Fruit fly (Drosophila melanogaster) whole organism, adult: ENCODE data around the gene CG8851.

Experiments
- CG11617 ChIP-seq: fragments of 200-800 bp; sonication (Bioruptor generic); optimal IDR thresholded peaks from 2 replicates; lab custom pipeline; 2017; ENCODE audit warnings: mild to moderate bottlenecking, missing biosample characterization, missing genetic modification reagents, missing genetic modification characterization
- CG12768 ChIP-seq: fragments of 200-800 bp; sonication (Bioruptor generic); optimal IDR thresholded peaks from 2 replicates; lab custom pipeline; 2017; ENCODE audit warnings: missing biosample characterization, missing genetic modification characterization, mild to moderate bottlenecking, moderate library complexity, missing genetic modification reagents
- CG14711 ChIP-seq: fragments of 200-800 bp; sonication (Bioruptor generic); optimal IDR thresholded peaks from 2 replicates; lab custom pipeline; 2018; ENCODE audit warnings: missing biosample characterization, mild to moderate bottlenecking, missing genetic modification characterization, moderate library complexity
- CG1620 ChIP-seq: fragments of 200-800 bp; sonication (Bioruptor generic); optimal IDR thresholded peaks from 2 replicates; lab custom pipeline; 2016; ENCODE audit warnings: missing biosample characterization, missing genetic modification characterization
- CG33017 ChIP-seq: fragments of 200-800 bp; sonication (Bioruptor generic); optimal IDR thresholded peaks from 2 replicates; lab custom pipeline; 2018; ENCODE audit warnings: missing biosample characterization, mild to moderate bottlenecking, missing genetic modification characterization, moderate library complexity
- CG5204 ChIP-seq: fragments of 200-800 bp; sonication (Bioruptor generic); optimal IDR thresholded peaks from 2 replicates; lab custom pipeline; 2016; ENCODE audit warnings: missing biosample characterization, missing genetic modification characterization
- CG7045 ChIP-seq: fragments of 200-800 bp; sonication (Bioruptor generic); optimal IDR thresholded peaks from 2 replicates; lab custom pipeline; 2017; ENCODE audit warnings: missing biosample characterization, mild to moderate bottlenecking, missing genetic modification characterization
- CG7101 ChIP-seq: fragments of 200-800 bp; sonication (Bioruptor generic); optimal IDR thresholded peaks from 2 replicates; lab custom pipeline; 2018; ENCODE audit warnings: missing biosample characterization, mild to moderate bottlenecking, missing genetic modification characterization, moderate library complexity
- Clk ChIP-seq: fragments of 200-800 bp; sonication (Bioruptor generic); optimal IDR thresholded peaks from 2 replicates; lab custom pipeline; 2017; ENCODE audit warnings: missing biosample characterization, missing genetic modification characterization
- Crg-1 ChIP-seq: fragments of 200-800 bp; sonication (Bioruptor generic); optimal IDR thresholded peaks from 2 replicates; lab custom pipeline; 2016; ENCODE audit warnings: missing biosample characterization, missing genetic modification characterization
- Hr96 ChIP-seq: fragments of 200-800 bp; sonication (Bioruptor generic); optimal IDR thresholded peaks from 2 replicates; lab custom pipeline; 2016; ENCODE audit warnings: missing biosample characterization, missing genetic modification characterization
- Mnt ChIP-seq: fragments of 200-800 bp; sonication (Bioruptor generic); optimal IDR thresholded peaks from 2 replicates; lab custom pipeline; 2016; ENCODE audit warnings: missing biosample characterization, mild to moderate bottlenecking, missing genetic modification characterization
- bab1 ChIP-seq: fragments of 200-800 bp; sonication (Bioruptor generic); optimal IDR thresholded peaks from 3 replicates; lab custom pipeline; 2019; ENCODE audit warnings: missing biosample characterization, mild to moderate bottlenecking, missing genetic modification characterization, moderate library complexity
- cic ChIP-seq: fragments of 200-800 bp; sonication (Bioruptor generic); optimal IDR thresholded peaks from 2 replicates; lab custom pipeline; 2017; ENCODE audit warnings: missing biosample characterization, mild to moderate bottlenecking, missing genetic modification characterization, moderate library complexity
- cnc ChIP-seq, 2 experiments: fragments of >200 bp; optimal IDR thresholded peaks; 2 replicates each; lab custom pipeline; 2017
- kay ChIP-seq: fragments of 200-800 bp; sonication (Bioruptor generic); peaks from one replicate; lab custom pipeline; 2016; ENCODE audit warnings: missing biosample characterization, missing genetic modification characterization, borderline replicate concordance
- ovo ChIP-seq: fragments of 200-800 bp; sonication (Bioruptor generic); optimal IDR thresholded peaks from 2 replicates; lab custom pipeline; 2016; ENCODE audit warnings: missing biosample characterization, missing genetic modification characterization
- pad ChIP-seq: fragments of 200-800 bp; sonication (Bioruptor generic); optimal IDR thresholded peaks from 3 replicates; lab custom pipeline; 2017; ENCODE audit warnings: missing biosample characterization, missing genetic modification characterization, mild to moderate bottlenecking, moderate library complexity, missing genetic modification reagents
- tj ChIP-seq: fragments of 200-800 bp; sonication (Bioruptor generic); optimal IDR thresholded peaks from 3 replicates; lab custom pipeline; 2017; ENCODE audit warnings: missing biosample characterization, mild to moderate bottlenecking, missing genetic modification characterization, moderate library complexity
- toe ChIP-seq: fragments of 200-800 bp; sonication (Bioruptor generic); optimal IDR thresholded peaks from 2 replicates; lab custom pipeline; 2016; ENCODE audit warnings: missing biosample characterization, missing genetic modification characterization

CG8851 gene

DNA sequence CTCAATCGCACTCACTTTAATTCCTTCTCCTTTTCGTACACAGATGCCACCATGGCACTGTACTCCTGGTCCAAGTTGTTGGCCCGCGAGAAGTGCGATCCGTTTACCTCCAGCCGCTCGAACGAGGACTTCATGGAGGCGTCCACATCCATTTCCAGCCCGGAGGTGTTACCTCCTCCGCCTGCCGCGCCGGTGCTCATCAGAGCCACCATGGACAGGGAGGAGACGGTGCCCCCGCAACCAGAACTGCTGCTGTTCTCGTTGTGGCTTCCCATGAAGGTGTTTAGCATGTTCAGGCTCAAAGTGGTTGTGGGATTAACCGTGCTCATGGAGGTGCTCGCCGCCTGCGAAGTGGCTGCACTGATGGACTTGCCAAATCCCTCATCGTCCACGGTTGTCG is 24.0 kb upstream of the CG8851 start:
- TF ChIP-seq CG1620 (GFP tag; lab: Kevin White, UChicago): no peak
- no peak for TF ChIP-seq CG11617
- TF ChIP-seq CG14711: no peak
- TF ChIP-seq ovo (GFP tag; lab: Kevin White, UChicago): no peak
- no peak for TF ChIP-seq bab1 (GFP tag; lab: Kevin White, UChicago)
- no peak for TF ChIP-seq Crg-1 (GFP tag; lab: Kevin White, UChicago)
- TF ChIP-seq kay: no peak
- TF ChIP-seq cic (GFP tag; lab: Kevin White, UChicago): no peak
- no peak for TF ChIP-seq Hr96 (GFP tag; lab: Kevin White, UChicago)
- no peak for TF ChIP-seq CG12768
- no peak for TF ChIP-seq cnc (optimal IDR thresholded peaks at IDR 0.05; lab: Kevin White, UChicago)
- no peak for TF ChIP-seq CG7101
- no peak for TF ChIP-seq tj (GFP tag; lab: Kevin White, UChicago)

- TF ChIP-seq Clk (GFP tag; lab: Kevin White, UChicago): peak; percentile 2
- TF ChIP-seq pad: no peak
- no peak for TF ChIP-seq CG7045 (GFP tag; lab: Kevin White, UChicago)
Measured at dm6 chr2L:3504851-3505250, 14.6 kb upstream of the CG8851 start.

DNA sequence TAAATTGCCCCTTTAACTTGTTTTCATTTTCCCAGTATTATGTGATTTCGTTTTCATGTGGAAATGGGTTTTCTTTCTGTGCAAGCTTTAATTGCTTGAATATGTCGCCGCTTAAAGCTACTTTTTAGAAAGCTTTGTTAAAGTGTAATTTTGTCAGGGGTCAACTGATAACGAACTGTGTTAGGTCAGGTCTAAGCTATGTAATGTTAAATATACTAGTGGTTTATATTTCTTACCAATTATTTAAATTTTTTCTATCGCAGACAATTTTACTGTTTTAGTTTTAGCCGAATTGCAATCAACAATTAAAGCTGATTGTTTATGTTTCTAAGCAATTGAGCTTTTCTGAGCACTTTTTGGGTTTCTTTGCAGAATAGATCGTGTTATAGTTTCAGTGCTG is 13.2 kb upstream of the CG8851 start:
- no peak for TF ChIP-seq CG14711
- no peak for TF ChIP-seq toe (GFP tag; lab: Kevin White, UChicago)
- no peak for TF ChIP-seq CG1620 (GFP tag; lab: Kevin White, UChicago)
- no peak for TF ChIP-seq CG7101
- peak; percentile 82 for TF ChIP-seq kay
- TF ChIP-seq Hr96 (GFP tag; lab: Kevin White, UChicago): no peak
- TF ChIP-seq tj (GFP tag; lab: Kevin White, UChicago): no peak

DNA sequence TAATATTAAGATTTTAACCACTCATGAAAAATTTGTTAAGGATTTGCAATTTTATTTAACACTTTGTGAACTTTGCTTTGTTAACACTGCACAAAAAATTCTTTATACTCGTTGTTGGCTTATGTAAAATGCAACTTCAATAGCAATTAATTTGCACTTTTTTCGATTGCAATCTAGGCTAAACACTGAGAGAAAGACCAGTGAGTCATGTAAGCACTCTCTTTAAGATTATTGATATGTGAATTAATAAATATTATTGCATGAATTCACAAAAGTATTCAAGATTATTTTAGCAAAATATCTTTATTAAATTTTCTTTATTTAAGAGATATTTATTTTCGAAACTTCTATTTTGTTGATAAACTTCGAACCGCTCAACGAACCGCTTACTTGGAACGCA is 12.7 kb upstream of the CG8851 start:
- TF ChIP-seq tj (GFP tag; lab: Kevin White, UChicago) (peak; percentile 69), toe (GFP tag; lab: Kevin White, UChicago) (no peak), kay (peak; percentile 32), CG14711 (peak; percentile 12), cnc (optimal IDR thresholded peaks at IDR 0.05; lab: Kevin White, UChicago) (no peak), Hr96 (GFP tag; lab: Kevin White, UChicago) (no peak), cic (GFP tag; lab: Kevin White, UChicago) (no peak), Mnt (no peak)

DNA sequence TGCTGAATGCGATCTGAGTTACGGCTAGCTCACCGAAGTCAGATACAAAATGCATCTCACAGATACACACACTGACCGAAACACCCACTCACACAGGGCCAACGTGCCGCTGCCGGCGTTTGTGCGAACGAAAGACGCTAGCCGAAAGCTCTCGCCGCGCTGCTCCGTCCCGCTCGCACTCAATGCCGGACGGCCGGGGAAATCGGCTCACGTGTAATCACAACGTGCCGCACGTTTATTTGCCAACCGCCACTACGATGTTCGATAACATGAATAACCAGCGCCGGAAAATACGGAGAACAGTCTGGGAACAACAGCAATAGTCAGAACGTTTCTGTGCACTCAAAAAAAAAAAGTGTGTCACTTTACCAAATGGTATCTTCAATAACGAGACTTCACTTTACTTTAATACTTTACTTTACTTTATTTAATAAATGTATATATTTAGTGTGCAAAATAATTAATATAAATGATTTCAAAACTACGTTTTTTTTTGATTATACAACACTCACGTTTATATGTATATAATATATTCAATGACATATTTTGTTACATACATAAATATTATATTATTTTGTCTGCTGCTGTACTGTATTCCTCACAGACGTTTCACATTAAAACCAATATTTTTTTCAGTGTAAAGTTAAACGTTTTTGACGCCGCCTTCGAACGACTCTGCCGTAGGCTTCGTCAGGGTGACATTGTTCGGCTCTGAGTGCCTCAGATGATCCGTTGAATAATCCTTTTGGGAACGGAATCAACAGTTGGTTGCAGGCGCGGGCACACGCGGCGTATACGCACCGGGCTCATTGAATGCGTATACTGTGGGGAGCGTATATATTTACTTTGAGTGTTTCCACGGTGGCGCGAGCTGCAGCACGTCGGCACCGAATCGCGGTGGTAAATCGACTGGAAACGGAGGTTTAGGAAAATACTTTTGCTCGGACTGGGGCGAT is 12.0 kb upstream of the CG8851 start, which contains the start of gene tim:
TSS of gene tim (minus strand) at position 911 of the 956 bp plus-strand sequence.
- TF ChIP-seq CG11617 (peak; percentile 95), bab1 (GFP tag; lab: Kevin White, UChicago) (peak; percentile 62), CG33017 (tag; lab: Kevin White, UChicago) (peak; percentile 94), CG14711 (peak; percentile 77), CG1620 (GFP tag; lab: Kevin White, UChicago) (no peak), cnc (optimal IDR thresholded peaks at IDR 0.05; lab: Kevin White, UChicago) (no peak), tj (GFP tag; lab: Kevin White, UChicago) (peak; percentile 52), Mnt (peak; percentile 89), CG12768 (peak; percentile 68), ovo (GFP tag; lab: Kevin White, UChicago) (peak; percentile 59), Crg-1 (GFP tag; lab: Kevin White, UChicago) (peak; percentile 3), cic (GFP tag; lab: Kevin White, UChicago) (peak; percentile 92), kay (peak; percentile 43), CG7101 (peak; percentile 94), Hr96 (GFP tag; lab: Kevin White, UChicago) (peak; percentile 1), pad (peak; percentile 72), Clk (GFP tag; lab: Kevin White, UChicago) (peak; percentile 98), toe (GFP tag; lab: Kevin White, UChicago) (peak; percentile 36), CG7045 (GFP tag; lab: Kevin White, UChicago) (peak; percentile 90), CG5204 (peak; percentile 13)

DNA sequence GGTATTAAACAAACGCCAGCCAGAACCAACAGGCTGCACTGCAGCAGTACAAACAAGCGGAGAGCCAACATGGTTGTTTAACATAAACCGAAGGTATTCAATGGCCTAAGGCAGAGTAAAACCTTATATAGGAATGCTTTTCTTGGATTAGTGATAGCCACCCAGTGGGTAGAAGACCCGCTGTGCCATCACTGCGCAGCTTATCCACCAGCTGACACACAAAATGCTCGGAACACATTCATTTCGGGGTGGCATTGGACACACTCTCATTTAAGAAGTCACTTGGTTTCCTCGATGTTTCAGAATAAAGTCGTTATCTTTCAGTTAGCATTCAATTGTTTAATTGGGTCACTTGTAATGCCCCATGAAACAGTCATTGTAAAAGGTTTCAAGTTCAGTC is 9.5 kb upstream of the CG8851 start, which contains the start of gene CG31954:
TSS of gene CG31954 (minus strand) at position 101 of the 400 bp plus-strand sequence.
- TF ChIP-seq CG1620 (GFP tag; lab: Kevin White, UChicago) (no peak), toe (GFP tag; lab: Kevin White, UChicago) (no peak), CG5204 (no peak), CG33017 (tag; lab: Kevin White, UChicago) (no peak), kay (no peak), CG12768 (no peak), pad (no peak), CG7101 (no peak), cnc (optimal IDR thresholded peaks at IDR 0.05; lab: Kevin White, UChicago) (no peak), Crg-1 (GFP tag; lab: Kevin White, UChicago) (no peak), ovo (GFP tag; lab: Kevin White, UChicago) (no peak), cic (GFP tag; lab: Kevin White, UChicago) (no peak)
